Worm (Caenorhabditis elegans): ENCODE data around the gene mif-2.

The mif-2 gene

ce11 chrV:11978179-11978578 lies at the start of gene mif-2:
Gene mif-2 (minus strand): TSS chrV:11978459.
- TF ChIP-seq ham-2 (GFP tag; optimal IDR thresholded peaks at IDR 0.05): no peak

- no peak for TF ChIP-seq nhr-237 (tag; optimal IDR thresholded peaks at IDR 0.05)
- peak; percentile 4 for TF ChIP-seq lin-13 (tag; optimal IDR thresholded peaks at IDR 0.05)
- no peak for TF ChIP-seq nhr-76 (tag; optimal IDR thresholded peaks at IDR 0.05)
- TF ChIP-seq elt-1 (tag; optimal IDR thresholded peaks at IDR 0.05; ENCODE audit: borderline replicate concordance, insufficient read depth): no peak
- peak; percentile 81 for TF ChIP-seq unc-120 (tag; optimal IDR thresholded peaks at IDR 0.05; ENCODE audit: poor library complexity, severe bottlenecking)
- TF ChIP-seq unc-62 (GFP tag; optimal IDR thresholded peaks at IDR 0.05): peak; percentile 66
- no peak for TF ChIP-seq drap-1 (GFP tag; optimal IDR thresholded peaks at IDR 0.05)
- TF ChIP-seq hlh-1 (tag; optimal IDR thresholded peaks at IDR 0.05): peak; percentile 17
- no peak for TF ChIP-seq ceh-83 (GFP tag; optimal IDR thresholded peaks at IDR 0.05)
- no peak for TF ChIP-seq sem-2 (GFP tag; optimal IDR thresholded peaks at IDR 0.05)
- no peak for TF ChIP-seq mep-1 (tag; optimal IDR thresholded peaks at IDR 0.05)
- no peak for TF ChIP-seq zip-8 (tag; optimal IDR thresholded peaks at IDR 0.05)
- TF ChIP-seq sptf-1 (tag; optimal IDR thresholded peaks at IDR 0.05): no peak
- no peak for TF ChIP-seq flh-1 (GFP tag; optimal IDR thresholded peaks at IDR 0.05)
- TF ChIP-seq ces-1 (GFP tag; optimal IDR thresholded peaks at IDR 0.05): peak; percentile 65
- no peak for TF ChIP-seq ceh-39 (tag; optimal IDR thresholded peaks at IDR 0.05)
- TF ChIP-seq lin-32 (GFP tag; optimal IDR thresholded peaks at IDR 0.05): no peak
- TF ChIP-seq mab-5 (tag; optimal IDR thresholded peaks at IDR 0.05): no peak
- no peak for TF ChIP-seq mls-2 (tag; optimal IDR thresholded peaks at IDR 0.05)
- TF ChIP-seq elt-3 (tag; optimal IDR thresholded peaks at IDR 0.05): no peak
These were observed 48.7 kb upstream of the mif-2 start for ce11 chrV:12026878-12027477.

ce11 chrV:12025683-12026082 lies 47.4 kb upstream of the mif-2 start:
- TF ChIP-seq ces-1 (GFP tag; optimal IDR thresholded peaks at IDR 0.05): peak; percentile 93
- TF ChIP-seq ceh-43 (GFP tag; optimal IDR thresholded peaks at IDR 0.05): no peak
- TF ChIP-seq unc-120 (tag; optimal IDR thresholded peaks at IDR 0.05; ENCODE audit: poor library complexity, severe bottlenecking): peak; percentile 19

ce11 chrV:12024273-12024672 lies 46.0 kb upstream of the mif-2 start:
- TF ChIP-seq unc-62 (GFP tag; optimal IDR thresholded peaks at IDR 0.05): no peak
- no peak for TF ChIP-seq bed-3 (GFP tag; optimal IDR thresholded peaks at IDR 0.05)
- peak; percentile 38 for TF ChIP-seq ces-1 (GFP tag; optimal IDR thresholded peaks at IDR 0.05)
- no peak for TF ChIP-seq nhr-12 (tag; optimal IDR thresholded peaks at IDR 0.05)
- no peak for TF ChIP-seq unc-39 (tag; optimal IDR thresholded peaks at IDR 0.05)
- TF ChIP-seq nhr-2 (tag; optimal IDR thresholded peaks at IDR 0.05): no peak
- TF ChIP-seq ceh-43 (GFP tag; optimal IDR thresholded peaks at IDR 0.05): no peak
- no peak for TF ChIP-seq cnd-1 (tag; optimal IDR thresholded peaks at IDR 0.05)
- no peak for TF ChIP-seq lin-32 (GFP tag; optimal IDR thresholded peaks at IDR 0.05)
- TF ChIP-seq ceh-83 (GFP tag; optimal IDR thresholded peaks at IDR 0.05): no peak
- no peak for TF ChIP-seq ham-2 (GFP tag; optimal IDR thresholded peaks at IDR 0.05)
- TF ChIP-seq lin-13 (tag; optimal IDR thresholded peaks at IDR 0.05): no peak
- TF ChIP-seq zip-8 (tag; optimal IDR thresholded peaks at IDR 0.05): no peak
- no peak for TF ChIP-seq nhr-237 (tag; optimal IDR thresholded peaks at IDR 0.05)
- peak; percentile 63 for TF ChIP-seq sptf-1 (tag; optimal IDR thresholded peaks at IDR 0.05)
- no peak for TF ChIP-seq pha-4 (tag; optimal IDR thresholded peaks at IDR 0.05)
- peak; percentile 10 for TF ChIP-seq mls-2 (tag; optimal IDR thresholded peaks at IDR 0.05)

- no peak for TF ChIP-seq sptf-1 (tag; optimal IDR thresholded peaks at IDR 0.05)
- no peak for TF ChIP-seq mls-2 (tag; optimal IDR thresholded peaks at IDR 0.05)
- TF ChIP-seq ztf-11 (tag; optimal IDR thresholded peaks at IDR 0.05): no peak
- TF ChIP-seq elt-1 (tag; optimal IDR thresholded peaks at IDR 0.05; ENCODE audit: borderline replicate concordance, insufficient read depth): no peak
- TF ChIP-seq snpc-4 (tag; optimal IDR thresholded peaks at IDR 0.05): no peak
- no peak for TF ChIP-seq unc-62 (GFP tag; optimal IDR thresholded peaks at IDR 0.05)
- TF ChIP-seq nhr-28 (tag; optimal IDR thresholded peaks at IDR 0.05): no peak
- no peak for TF ChIP-seq lin-32 (GFP tag; optimal IDR thresholded peaks at IDR 0.05)
- TF ChIP-seq sem-2 (GFP tag; optimal IDR thresholded peaks at IDR 0.05): no peak
- TF ChIP-seq ham-2 (GFP tag; optimal IDR thresholded peaks at IDR 0.05): no peak
- no peak for TF ChIP-seq ceh-83 (GFP tag; optimal IDR thresholded peaks at IDR 0.05)
- TF ChIP-seq nhr-237 (tag; optimal IDR thresholded peaks at IDR 0.05): no peak
- TF ChIP-seq nhr-12 (tag; optimal IDR thresholded peaks at IDR 0.05): no peak
These were observed 42.7 kb upstream of the mif-2 start for ce11 chrV:12020940-12021339.

All from whole organism, mixed stage, embryonic.